Fruit fly (Drosophila melanogaster): ENCODE measurements around the gene CG33927.

- TF ChIP-seq CTCF (optimal IDR thresholded peaks at IDR 0.05), result no peak
- TF ChIP-seq CG8478 (optimal IDR thresholded peaks at IDR 0.05), result no peak
These were observed 26.2 kb downstream of the CG33927 start for dm6 chr3R:4664199-4664598.

Data from S2 (cell line).